Fruit fly (Drosophila melanogaster): ENCODE results near the gene RpL9.

RpL9 gene

DNA sequence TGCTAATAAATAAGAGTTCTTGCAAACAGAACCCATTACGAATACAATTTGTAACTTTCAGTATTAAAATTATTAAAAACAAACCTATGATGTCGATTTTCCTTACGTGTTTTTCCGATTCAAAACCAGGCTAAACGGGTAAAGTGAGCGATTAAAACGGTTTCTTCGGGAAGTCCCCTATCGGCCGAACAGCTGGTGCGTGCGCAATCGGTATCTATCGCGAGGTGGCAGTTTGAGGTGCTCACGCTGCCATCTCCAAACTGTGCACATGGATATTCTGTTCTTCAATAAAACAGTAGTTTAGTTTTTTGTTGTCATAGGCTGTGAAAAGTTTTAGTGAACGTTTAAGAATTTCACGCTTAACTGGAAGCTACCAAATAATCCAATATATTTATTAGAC is 14.8 kb downstream of the RpL9 start, which contains the start of gene TTLL4A (continued):
- TF ChIP-seq CG2678 (tag; optimal IDR thresholded peaks at IDR 0.05) (no peak), CG9876 (GFP tag; optimal IDR thresholded peaks at IDR 0.05) (no peak), CG33213 (GFP tag; optimal IDR thresholded peaks at IDR 0.05) (peak; percentile 42), Sry-δ (GFP tag; optimal IDR thresholded peaks at IDR 0.05) (peak; percentile 96), D (optimal IDR thresholded peaks at IDR 0.05) (no peak), D (GFP tag; optimal IDR thresholded peaks at IDR 0.05) (no peak), abd-A (tag; optimal IDR thresholded peaks at IDR 0.05) (no peak), twi (tag; optimal IDR thresholded peaks at IDR 0.05) (no peak), ken (GFP tag; IDR thresholded peaks at IDR 0.05) (no peak), CG12391 (tag; optimal IDR thresholded peaks at IDR 0.05) (no peak), onecut (GFP tag; IDR thresholded peaks at IDR 0.05) (peak; percentile 72), Sin3A (optimal IDR thresholded peaks at IDR 0.05) (peak; percentile 39), Fer1 (GFP tag; optimal IDR thresholded peaks at IDR 0.05) (no peak), zen2 (GFP tag; IDR thresholded peaks at IDR 0.05; ENCODE audit: partially characterized antibody) (peak; percentile 96), crol (GFP tag; IDR thresholded peaks at IDR 0.05) (no peak), Hsf (GFP tag; optimal IDR thresholded peaks at IDR 0.05) (peak; percentile 21), CG15601 (tag; optimal IDR thresholded peaks at IDR 0.05) (no peak), E2f2 (GFP tag; IDR thresholded peaks at IDR 0.05) (peak; percentile 67), CG9437 (GFP tag; optimal IDR thresholded peaks at IDR 0.05) (peak; percentile 85), CTCF (GFP tag; optimal IDR thresholded peaks at IDR 0.05) (peak; percentile 45), BtbVII (GFP tag; optimal IDR thresholded peaks at IDR 0.05) (no peak), CG9932 (GFP tag; IDR thresholded peaks at IDR 0.05) (no peak), trem (tag; optimal IDR thresholded peaks at IDR 0.05) (peak; percentile 77), zen (tag; optimal IDR thresholded peaks at IDR 0.05) (no peak), bbx (GFP tag; IDR thresholded peaks at IDR 0.05; ENCODE audit: partially characterized antibody) (peak; percentile 99), lmd (GFP tag; IDR thresholded peaks at IDR 0.05) (no peak; the same call in 1 of the 2 replicates), grn (GFP tag; optimal IDR thresholded peaks at IDR 0.05) (no peak), CG9817 (tag; optimal IDR thresholded peaks at IDR 0.05) (no peak), CG13624 (GFP tag; optimal IDR thresholded peaks at IDR 0.05) (peak; percentile 58), sima (GFP tag; optimal IDR thresholded peaks at IDR 0.05) (no peak), CG14667 (GFP tag; IDR thresholded peaks at IDR 0.05) (no peak), Doc2 (GFP tag; IDR thresholded peaks at IDR 0.05) (no peak), Med (GFP tag) (peak; percentile 89), CG7786 (GFP tag; optimal IDR thresholded peaks at IDR 0.05) (no peak), gfzf (GFP tag; optimal IDR thresholded peaks at IDR 0.05) (peak; percentile 54), danr (GFP tag; IDR thresholded peaks at IDR 0.05) (no peak), Lpt (GFP tag; optimal IDR thresholded peaks at IDR 0.05) (no peak), CG14860 (GFP tag; IDR thresholded peaks at IDR 0.05; ENCODE audit: partially characterized antibody) (peak; percentile 96), Mes4 (GFP tag; optimal IDR thresholded peaks at IDR 0.05) (no peak), MBD-R2 (GFP tag; IDR thresholded peaks at IDR 0.05) (peak; percentile 86), HHEX (GFP tag; optimal IDR thresholded peaks at IDR 0.05) (no peak), mld (GFP tag; IDR thresholded peaks at IDR 0.05; ENCODE audit: partially characterized antibody) (peak; percentile 99), tgo (GFP tag; IDR thresholded peaks at IDR 0.05) (no peak), CG4730 (GFP tag; IDR thresholded peaks at IDR 0.05) (no peak), CG8290 (GFP tag; optimal IDR thresholded peaks at IDR 0.05) (peak; percentile 27), CG8290 (tag; optimal IDR thresholded peaks at IDR 0.05) (no peak), dpn (GFP tag; optimal IDR thresholded peaks at IDR 0.05) (peak in 1 of 2 experiments; percentile 36), fd96Cb (tag; optimal IDR thresholded peaks at IDR 0.05) (no peak), YL-1 (GFP tag; optimal IDR thresholded peaks at IDR 0.05) (peak; percentile 87), CG18262 (tag; optimal IDR thresholded peaks at IDR 0.05) (no peak), CG11723 (GFP tag; optimal IDR thresholded peaks at IDR 0.05) (no peak), scrt (GFP tag; optimal IDR thresholded peaks at IDR 0.05) (no peak), CG8478 (optimal IDR thresholded peaks at IDR 0.05) (no peak), inv (GFP tag; IDR thresholded peaks at IDR 0.05; ENCODE audit: partially characterized antibody) (peak; percentile 96)

Data from whole organism, embryonic.